Worm (Caenorhabditis elegans): ENCODE data around the gene bcl-7.
A peak's percentile ranks its signal among the peaks of the same experiment; 100 is the strongest.

bcl-7 gene

DNA sequence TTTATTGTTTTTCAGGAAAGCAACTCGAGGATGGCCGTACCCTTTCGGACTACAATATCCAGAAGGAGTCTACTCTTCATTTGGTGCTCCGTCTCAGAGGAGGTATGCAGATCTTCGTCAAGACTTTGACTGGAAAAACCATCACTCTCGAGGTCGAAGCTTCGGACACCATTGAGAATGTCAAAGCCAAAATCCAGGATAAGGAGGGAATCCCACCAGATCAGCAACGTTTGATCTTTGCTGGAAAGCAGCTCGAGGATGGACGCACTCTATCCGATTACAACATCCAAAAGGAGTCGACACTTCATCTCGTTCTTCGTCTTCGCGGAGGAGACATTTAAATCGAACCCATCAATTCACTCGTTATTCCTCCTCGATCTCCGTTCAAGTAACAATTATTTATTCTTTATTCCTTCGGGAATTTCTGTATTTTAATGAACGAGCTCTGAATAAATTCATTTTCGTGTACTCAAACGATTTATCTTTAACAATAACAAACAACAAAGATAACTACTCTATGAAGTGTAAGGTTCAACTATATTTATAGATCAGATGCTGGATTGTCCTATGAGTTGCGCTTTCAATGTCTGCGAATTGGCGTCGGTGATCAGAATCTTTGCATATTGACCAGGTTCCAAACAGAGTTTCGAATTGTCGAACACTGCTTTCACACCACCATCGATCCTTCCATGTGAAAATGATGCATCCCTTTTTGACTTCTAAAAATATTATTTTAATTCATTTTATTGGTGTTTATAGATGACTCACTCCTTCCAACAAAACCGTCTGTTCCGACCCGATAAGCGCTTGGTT lies 17.7 kb downstream of the bcl-7 start (continued):
- peak; percentile 46 for TF ChIP-seq spr-1 (tag; optimal IDR thresholded peaks at IDR 0.05)
- no peak for TF ChIP-seq D1046.2 (GFP tag; IDR thresholded peaks at IDR 0.05)
- TF ChIP-seq zag-1 (tag; optimal IDR thresholded peaks at IDR 0.05): no peak
- peak; percentile 29 for TF ChIP-seq hmg-1.1 (GFP tag; IDR thresholded peaks at IDR 0.05)
- no peak for TF ChIP-seq tra-1 (GFP tag; IDR thresholded peaks at IDR 0.05)
- TF ChIP-seq lin-39 (tag; optimal IDR thresholded peaks at IDR 0.05): no peak
- no peak; the same call in 1 of the 2 replicates for TF ChIP-seq madf-9 (GFP tag; conservative IDR thresholded peaks at IDR 0.05)
- TF ChIP-seq mdl-1 (tag; optimal IDR thresholded peaks at IDR 0.05): peak in 1 of 2 experiments; percentile 20

DNA sequence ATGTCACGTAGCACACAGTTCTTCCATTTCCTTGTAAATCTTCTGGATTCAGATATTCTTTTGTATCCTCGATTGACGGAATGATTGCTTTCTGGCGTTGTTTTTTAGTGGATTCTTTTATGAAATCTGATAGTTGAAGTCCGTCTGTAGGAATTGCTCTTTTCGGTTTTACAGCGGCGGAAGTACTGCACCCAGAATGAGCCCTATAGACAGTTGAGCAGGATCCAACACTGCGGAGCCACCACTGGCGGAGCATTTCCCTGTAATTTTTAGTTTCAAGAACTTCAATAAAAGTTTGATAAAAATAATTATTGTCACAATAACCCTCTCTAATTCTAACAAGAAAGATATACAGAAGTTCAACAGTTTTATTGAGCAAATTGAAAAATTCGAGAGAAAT lies 20.0 kb downstream of the bcl-7 start, which contains the start of gene F25B5.5:
Gene F25B5.5, minus strand, starts transcription at position 260 of the 400 bp plus-strand sequence.
- TF ChIP-seq zfp-3 (GFP tag; conservative IDR thresholded peaks at IDR 0.05): peak; percentile 81
- 0 out of 2 replicates have a peak, but pooled peaks have one; percentile 13 for TF ChIP-seq lin-1 (GFP tag; IDR thresholded peaks at IDR 0.05)
- TF ChIP-seq snpc-1.2 (GFP tag; IDR thresholded peaks at IDR 0.05): 0 out of 2 replicates have a peak, but pooled peaks have one; percentile 29
- no peak for TF ChIP-seq ceh-32 (tag; optimal IDR thresholded peaks at IDR 0.05; ENCODE audit: poor library complexity)
- TF ChIP-seq T26A8.4 (GFP tag; IDR thresholded peaks at IDR 0.05): peak; percentile 65; the same call in 1 of the 2 replicates
- no peak for TF ChIP-seq nhr-102 (tag; optimal IDR thresholded peaks at IDR 0.05)
- TF ChIP-seq php-3 (GFP tag; IDR thresholded peaks at IDR 0.05): 0 out of 2 replicates have a peak, but pooled peaks have one; percentile 14
- TF ChIP-seq ceh-20 (GFP tag; IDR thresholded peaks at IDR 0.05): no peak

DNA sequence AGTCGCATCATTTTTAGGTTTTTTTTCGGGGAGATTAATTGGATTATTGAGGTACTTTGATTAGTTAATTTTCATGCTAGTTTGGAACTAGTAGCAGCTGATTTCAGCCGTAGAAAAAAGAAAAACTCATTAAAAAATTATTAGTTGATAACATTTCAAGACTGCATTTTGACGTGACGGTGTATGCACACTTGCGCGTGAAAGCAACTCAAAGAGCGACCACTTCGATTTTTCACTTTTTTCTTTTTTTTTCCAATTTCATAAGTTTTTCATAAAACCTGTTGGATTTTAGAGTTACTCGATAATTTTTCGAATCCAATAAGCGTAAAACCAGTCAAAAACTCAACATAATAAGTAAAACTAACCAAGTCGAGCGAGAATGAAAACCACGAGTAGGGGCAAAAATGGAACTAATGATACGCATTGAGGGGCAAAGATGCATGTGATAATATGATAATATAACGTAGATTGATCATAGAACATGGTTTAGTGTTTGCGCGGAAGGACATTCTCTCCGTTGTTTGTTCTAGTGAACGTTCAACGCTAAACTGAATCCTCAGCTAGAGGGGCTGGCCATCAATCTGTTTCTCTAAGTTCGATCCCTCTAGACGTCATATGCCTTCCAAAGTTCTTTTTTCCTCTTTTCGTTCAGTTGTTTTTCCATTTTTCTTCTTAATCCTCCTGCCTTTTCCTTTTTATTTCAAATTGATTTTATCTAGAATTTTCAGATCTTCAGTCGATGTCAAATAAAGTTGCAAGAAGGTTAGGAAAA lies 22.5 kb downstream of the bcl-7 start, which contains the start of the genes F25B5.6 and F25B5.3:
Gene F25B5.6, minus strand, starts transcription at position 572 of the 772 bp plus-strand sequence.
Gene F25B5.3, plus strand, starts transcription at position 722 of the 772 bp plus-strand sequence.
- TF ChIP-seq Y105C5A.15 (GFP tag; IDR thresholded peaks at IDR 0.05) (no peak), dmd-8 (GFP tag; IDR thresholded peaks at IDR 0.05) (no peak), aha-1 (tag) (peak; percentile 75), nhr-25 (tag; optimal IDR thresholded peaks at IDR 0.05; ENCODE audit: borderline replicate concordance, insufficient read depth) (no peak), zfp-2 (tag; optimal IDR thresholded peaks at IDR 0.05) (no peak), T20F7.1 (GFP tag; optimal IDR thresholded peaks at IDR 0.05) (no peak), daf-16 (GFP tag; optimal IDR thresholded peaks at IDR 0.05) (no peak), daf-16 (tag; optimal IDR thresholded peaks at IDR 0.05) (peak; percentile 13), lsy-2 (tag; optimal IDR thresholded peaks at IDR 0.05) (peak in 1 of 2 experiments; percentile 21), pha-4 (GFP tag; IDR thresholded peaks at IDR 0.05) (no peak), pha-4 (tag; optimal IDR thresholded peaks at IDR 0.05) (no peak), dpl-1 (GFP tag; optimal IDR thresholded peaks at IDR 0.05) (no peak), set-16 (GFP tag; IDR thresholded peaks at IDR 0.05) (no peak), R02D3.7 (tag; optimal IDR thresholded peaks at IDR 0.05) (no peak), dmd-6 (GFP tag; IDR thresholded peaks at IDR 0.05) (no peak), ama-1 (optimal IDR thresholded peaks at IDR 0.05) (no peak), mxl-2 (GFP tag; conservative IDR thresholded peaks at IDR 0.05) (no peak), spr-3 (GFP tag; optimal IDR thresholded peaks at IDR 0.05) (no peak), nhr-10 (tag; optimal IDR thresholded peaks at IDR 0.05) (no peak), mdl-1 (tag; optimal IDR thresholded peaks at IDR 0.05) (peak in 1 of 2 experiments; percentile 69), nhr-28 (tag; optimal IDR thresholded peaks at IDR 0.05) (peak; percentile 57), hlh-11 (tag; optimal IDR thresholded peaks at IDR 0.05) (peak; percentile 44), Y5F2A.4 (GFP tag; optimal IDR thresholded peaks at IDR 0.05) (no peak), skn-1 (tag; optimal IDR thresholded peaks at IDR 0.05) (no peak), nhr-48 (tag; optimal IDR thresholded peaks at IDR 0.05) (no peak), nhr-102 (tag; optimal IDR thresholded peaks at IDR 0.05) (no peak), arid-1 (GFP tag; conservative IDR thresholded peaks at IDR 0.05) (0 out of 2 replicates have a peak, but pooled peaks have one; percentile 7), mes-2 (tag; optimal IDR thresholded peaks at IDR 0.05; ENCODE audit: poor library complexity, severe bottlenecking) (peak; percentile 40), F44E2.7 (GFP tag; IDR thresholded peaks at IDR 0.05) (no peak), daf-8 (GFP tag; IDR thresholded peaks at IDR 0.05) (no peak), hmg-1.1 (GFP tag; IDR thresholded peaks at IDR 0.05) (no peak), ceh-20 (GFP tag; IDR thresholded peaks at IDR 0.05) (no peak)

Measured in whole organism, L4 larva.